Worm (Caenorhabditis elegans) whole organism, late embryonic: ENCODE results near the gene C43D7.4.

ENCODE experiments used
- K02D7.2 ChIP-seq: sonication (generic microtip); optimal IDR thresholded peaks from 2 replicates; lab custom pipeline; 2017; ENCODE audit warnings: mild to moderate bottlenecking, missing genetic modification characterization, missing compliant biosample characterization
- T23F11.4 ChIP-seq: fragments of 200-800 bp; sonication (Bioruptor generic); optimal IDR thresholded peaks from 2 replicates; lab custom pipeline; 2018; ENCODE audit warnings: mild to moderate bottlenecking, missing genetic modification characterization, missing compliant biosample characterization
- ahr-1 ChIP-seq: sonication (generic microtip); optimal IDR thresholded peaks from 2 replicates; lab custom pipeline; 2016; ENCODE audit warnings: missing genetic modification characterization, missing compliant biosample characterization
- ama-1 ChIP-seq: fragments of 150-350 bp; optimal IDR thresholded peaks from 2 replicates; lab custom pipeline; 2014
- ceh-14 ChIP-seq: sonication (generic microtip); optimal IDR thresholded peaks from 2 replicates; lab custom pipeline; 2016; ENCODE audit warnings: missing genotype, missing genetic modification characterization, missing compliant biosample characterization
- ceh-18 ChIP-seq: sonication (generic microtip); optimal IDR thresholded peaks from 2 replicates; lab custom pipeline; 2016; ENCODE audit warnings: missing genetic modification characterization, missing compliant biosample characterization
- ceh-19 ChIP-seq: fragments of 200-800 bp; sonication (Bioruptor generic); optimal IDR thresholded peaks from 2 replicates; lab custom pipeline; 2018; ENCODE audit warnings: mild to moderate bottlenecking, missing genetic modification characterization, missing compliant biosample characterization
- ceh-34 ChIP-seq: sonication (generic microtip); optimal IDR thresholded peaks from 2 replicates; lab custom pipeline; 2016; ENCODE audit warnings: mild to moderate bottlenecking, missing genetic modification characterization, missing compliant biosample characterization
- ceh-48 ChIP-seq: sonication (generic microtip); optimal IDR thresholded peaks from 2 replicates; lab custom pipeline; 2016; ENCODE audit warnings: missing genetic modification characterization, inconsistent platforms, missing compliant biosample characterization
- dmd-4 ChIP-seq: sonication (generic microtip); optimal IDR thresholded peaks from 2 replicates; lab custom pipeline; 2016; ENCODE audit warnings: borderline replicate concordance, missing genetic modification characterization, missing compliant biosample characterization
- elt-2 ChIP-seq: sonication (generic microtip); optimal IDR thresholded peaks from 2 replicates; lab custom pipeline; 2016; ENCODE audit warnings: missing genetic modification reagents, missing genetic modification characterization, missing compliant biosample characterization
- elt-4 ChIP-seq: sonication (generic microtip); optimal IDR thresholded peaks from 2 replicates; lab custom pipeline; 2016; ENCODE audit warnings: missing genetic modification characterization, missing compliant biosample characterization
- fkh-10 ChIP-seq: fragments of 150-350 bp; optimal IDR thresholded peaks from 2 replicates; lab custom pipeline; 2014; ENCODE audit warnings: missing biosample characterization, missing genetic modification reagents, missing genetic modification characterization
- fkh-6 ChIP-seq: sonication (generic microtip); optimal IDR thresholded peaks from 2 replicates; lab custom pipeline; 2016; ENCODE audit warnings: missing genetic modification characterization, missing compliant biosample characterization
- gmeb-2 ChIP-seq: sonication (generic microtip); optimal IDR thresholded peaks from 2 replicates; lab custom pipeline; 2016; ENCODE audit warnings: missing genetic modification characterization, inconsistent platforms, missing compliant biosample characterization
- hlh-13 ChIP-seq: fragments of 200-800 bp; sonication (Bioruptor generic); optimal IDR thresholded peaks from 2 replicates; lab custom pipeline; 2018; ENCODE audit warnings: mild to moderate bottlenecking, missing genetic modification characterization, missing compliant biosample characterization
- hlh-15 ChIP-seq: sonication (generic microtip); optimal IDR thresholded peaks from 2 replicates; lab custom pipeline; 2016; ENCODE audit warnings: missing genetic modification characterization, missing compliant biosample characterization
- nhr-11 ChIP-seq: fragments of 150-350 bp; optimal IDR thresholded peaks from 2 replicates; lab custom pipeline; 2014; ENCODE audit warnings: missing biosample characterization, missing genetic modification characterization
- nhr-232 ChIP-seq: sonication (generic microtip); optimal IDR thresholded peaks from 2 replicates; lab custom pipeline; 2016; ENCODE audit warnings: missing genetic modification characterization, missing compliant biosample characterization
- npax-4 ChIP-seq: sonication (generic microtip); optimal IDR thresholded peaks from 2 replicates; lab custom pipeline; 2016; ENCODE audit warnings: missing genetic modification characterization, missing compliant biosample characterization
- pag-3 ChIP-seq: sonication (generic microtip); optimal IDR thresholded peaks from 2 replicates; lab custom pipeline; 2016; ENCODE audit warnings: missing compliant biosample characterization, missing genetic modification characterization, borderline replicate concordance
- pat-9 ChIP-seq: fragments of 200-800 bp; sonication (Bioruptor generic); optimal IDR thresholded peaks from 2 replicates; lab custom pipeline; 2018; ENCODE audit warnings: mild to moderate bottlenecking, missing genetic modification characterization, moderate library complexity, missing compliant biosample characterization
- pha-2 ChIP-seq: sonication (generic microtip); optimal IDR thresholded peaks from 2 replicates; lab custom pipeline; 2017; ENCODE audit warnings: mild to moderate bottlenecking, missing genetic modification characterization, missing compliant biosample characterization
- pros-1 ChIP-seq: fragments of 150-350 bp; optimal IDR thresholded peaks from 2 replicates; lab custom pipeline; 2014; ENCODE audit warnings: missing biosample characterization, missing genetic modification reagents, missing genetic modification characterization
- rnt-1 ChIP-seq: sonication (generic microtip); optimal IDR thresholded peaks from 2 replicates; lab custom pipeline; 2016; ENCODE audit warnings: missing genetic modification characterization, missing compliant biosample characterization
- sdc-2 ChIP-seq: sonication (generic microtip); optimal IDR thresholded peaks from 2 replicates; lab custom pipeline; 2016; ENCODE audit warnings: missing genotype, missing genetic modification characterization, missing compliant biosample characterization
- sox-2 ChIP-seq: fragments of 200-800 bp; sonication (Bioruptor generic); IDR thresholded peaks from 2 replicates; pipeline ENCODE4 v1.3.6; 2022; ENCODE audit warnings: missing genetic modification reagents, missing genetic modification characterization, missing compliant biosample characterization
- sox-4 ChIP-seq: sonication (generic microtip); optimal IDR thresholded peaks from 2 replicates; lab custom pipeline; 2017; ENCODE audit warnings: mild to moderate bottlenecking, missing genetic modification characterization, inconsistent platforms, missing compliant biosample characterization
- tbx-7 ChIP-seq: sonication (generic microtip); optimal IDR thresholded peaks from 2 replicates; lab custom pipeline; 2016; ENCODE audit warnings: missing genotype, missing genetic modification characterization, missing compliant biosample characterization
- unc-86 ChIP-seq: sonication (generic microtip); optimal IDR thresholded peaks from 2 replicates; lab custom pipeline; 2016; ENCODE audit warnings: missing genetic modification characterization, missing compliant biosample characterization
- zip-5 ChIP-seq: sonication (generic microtip); optimal IDR thresholded peaks from 2 replicates; lab custom pipeline; 2016; ENCODE audit warnings: missing genetic modification characterization, missing compliant biosample characterization

C43D7.4 gene

ce11 chrV:19303589-19304174 is 18.6 kb downstream of the C43D7.4 start, which contains the start of the genes fbxb-63 and fbxb-61:
Gene fbxb-63 (minus strand): TSS chrV:19303730.
Gene fbxb-61 (plus strand): TSS chrV:19304124.
- TF ChIP-seq ama-1 (lab: Kevin White, UChicago) (no peak), hlh-15 (no peak), nhr-11 (tag; lab: Kevin White, UChicago) (no peak), sox-2 (GFP tag; lab: Robert Waterston, UW) (no peak), hlh-13 (GFP tag; lab: Kevin White, UChicago) (no peak), pag-3 (tag; lab: Kevin White, UChicago) (no peak), unc-86 (tag; lab: Kevin White, UChicago) (no peak), nhr-232 (no peak), fkh-6 (no peak), T23F11.4 (GFP tag; lab: Kevin White, UChicago) (no peak), npax-4 (tag; lab: Kevin White, UChicago) (no peak), elt-4 (tag; lab: Kevin White, UChicago) (no peak), pha-2 (tag; lab: Kevin White, UChicago) (no peak), pat-9 (tag; lab: Kevin White, UChicago) (no peak), ceh-18 (tag; lab: Kevin White, UChicago) (no peak), ceh-34 (tag; lab: Kevin White, UChicago) (no peak), rnt-1 (tag; lab: Kevin White, UChicago) (no peak), elt-2 (tag; lab: Kevin White, UChicago) (no peak)
- TF ChIP-seq, all 69 proteins: peak for 0

DNA sequence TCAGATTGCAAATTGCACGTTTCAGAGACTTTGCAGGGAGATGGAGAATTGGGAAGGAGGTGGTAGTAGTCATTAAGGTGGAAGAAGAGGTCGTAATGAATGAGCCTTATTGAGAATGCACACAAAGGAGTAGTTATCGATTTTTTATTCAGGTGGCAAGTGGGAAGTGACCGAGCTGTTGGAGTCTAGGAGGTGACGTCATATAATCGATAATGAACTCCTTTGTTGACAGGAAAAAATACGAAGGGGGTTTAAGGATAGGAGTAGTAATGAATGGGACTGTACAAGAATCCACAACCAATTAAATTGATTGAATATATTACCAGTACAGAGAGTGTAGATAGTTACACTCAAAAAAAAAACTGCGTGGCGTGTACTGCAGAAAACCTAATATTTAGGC is 20.4 kb downstream of the C43D7.4 start, which contains the start of gene fbxb-62:
TSS of gene fbxb-62 (minus strand) at position 101 of the 400 bp plus-strand sequence.
- TF ChIP-seq K02D7.2 (tag; lab: Kevin White, UChicago) (no peak), tbx-7 (tag; lab: Kevin White, UChicago) (no peak)

DNA sequence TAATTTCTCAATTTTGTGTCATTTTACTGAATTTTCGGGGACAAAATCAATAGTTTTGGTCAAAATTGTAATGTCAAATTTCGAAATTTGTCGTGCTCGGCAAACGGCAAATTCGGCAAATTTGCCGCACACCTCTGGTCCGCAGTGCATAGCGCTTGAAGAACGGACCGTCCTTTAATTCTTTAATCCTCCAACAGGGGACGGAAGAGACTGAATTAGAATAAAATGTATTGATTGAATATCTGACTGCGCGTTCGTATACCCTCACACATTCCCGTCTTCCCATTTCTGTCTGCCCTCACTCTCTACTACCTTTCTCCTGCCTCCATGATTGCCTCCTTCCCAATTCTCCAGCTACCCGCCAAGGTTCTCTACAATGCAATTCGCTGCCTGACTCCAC is 23.0 kb downstream of the C43D7.4 start, which contains the start of gene F55C9.14:
TSS of gene F55C9.14 (plus strand) at position 301 of the 400 bp plus-strand sequence.
- TF ChIP-seq K02D7.2 (tag; lab: Kevin White, UChicago), result no peak
- no peak for TF ChIP-seq pat-9 (tag; lab: Kevin White, UChicago)
- no peak for TF ChIP-seq ceh-14 (tag; lab: Kevin White, UChicago)
- no peak for TF ChIP-seq sox-2 (GFP tag; lab: Robert Waterston, UW)
- no peak for TF ChIP-seq gmeb-2 (tag; lab: Kevin White, UChicago)
- no peak for TF ChIP-seq unc-86 (tag; lab: Kevin White, UChicago)
- TF ChIP-seq dmd-4 (tag; lab: Kevin White, UChicago), result no peak
- no peak for TF ChIP-seq ceh-48
- TF ChIP-seq pros-1 (tag; lab: Kevin White, UChicago), result no peak

DNA sequence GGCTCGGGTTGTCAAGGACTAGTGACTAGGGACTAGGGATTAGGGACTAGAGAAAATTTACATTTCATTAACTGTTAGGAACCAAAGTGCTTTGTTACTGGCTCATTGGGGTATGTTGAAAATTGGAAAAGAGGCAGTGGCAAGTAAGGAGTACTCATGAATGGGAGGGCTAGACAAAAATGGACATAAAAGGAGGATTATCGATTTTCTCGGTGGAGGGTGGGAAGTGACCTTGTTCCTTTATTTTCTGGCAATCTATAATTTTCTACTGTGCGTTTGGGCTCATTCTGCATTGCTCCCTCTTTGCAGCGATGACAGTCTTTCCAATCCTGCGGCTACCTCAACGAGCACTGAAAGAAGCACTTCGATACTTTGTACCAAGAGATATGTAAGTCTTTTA is 24.8 kb downstream of the C43D7.4 start, which contains the start of gene fbxb-60:
TSS of gene fbxb-60 (plus strand) at position 301 of the 400 bp plus-strand sequence.
- no peak for TF ChIP-seq hlh-13 (GFP tag; lab: Kevin White, UChicago)
- TF ChIP-seq elt-2 (tag; lab: Kevin White, UChicago), result no peak
- no peak for TF ChIP-seq K02D7.2 (tag; lab: Kevin White, UChicago)
- TF ChIP-seq npax-4 (tag; lab: Kevin White, UChicago), result no peak
- TF ChIP-seq ceh-19 (GFP tag; lab: Kevin White, UChicago), result no peak

DNA sequence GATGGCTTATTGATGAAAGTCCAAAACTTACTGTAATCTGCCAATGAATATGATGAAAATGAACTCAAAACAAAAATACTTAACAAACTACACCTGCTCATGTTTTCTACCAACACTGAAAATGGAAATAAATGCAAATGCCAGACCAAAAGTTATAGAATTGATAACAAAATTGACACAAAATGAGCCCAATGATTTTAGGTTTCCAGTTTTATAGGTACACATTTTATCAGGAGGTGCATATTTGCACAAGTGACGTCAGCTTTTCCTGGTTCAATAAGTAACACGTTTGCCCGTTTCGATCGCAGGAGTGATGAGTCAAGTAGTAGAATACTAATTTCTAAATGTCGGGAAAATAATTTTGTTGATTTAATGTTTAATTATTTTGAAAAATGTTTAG is 25.6 kb downstream of the C43D7.4 start, which contains the start of gene F55C9.6:
TSS of gene F55C9.6 (minus strand) at position 101 of the 400 bp plus-strand sequence.
- TF ChIP-seq ahr-1 (tag; lab: Kevin White, UChicago), result no peak
- no peak for TF ChIP-seq zip-5 (tag; lab: Kevin White, UChicago)
- no peak for TF ChIP-seq sdc-2
- TF ChIP-seq fkh-10 (GFP tag; lab: Kevin White, UChicago), result no peak
- TF ChIP-seq dmd-4 (tag; lab: Kevin White, UChicago), result no peak
- no peak for TF ChIP-seq elt-2 (tag; lab: Kevin White, UChicago)
- no peak for TF ChIP-seq sox-4
